Worm (Caenorhabditis elegans) whole organism, L4/young adult: ENCODE data around the gene clc-13.

Experiments
- dao-5 ChIP-seq: sonication (generic microtip); optimal IDR thresholded peaks from 2 replicates; lab custom pipeline; 2016; ENCODE audit warnings: missing genotype, missing genetic modification characterization, moderate library complexity, missing compliant biosample characterization
- him-1 ChIP-seq: sonication (generic microtip); optimal IDR thresholded peaks from 2 replicates; lab custom pipeline; 2016; ENCODE audit warnings: missing genotype, missing genetic modification reagents, missing genetic modification characterization, missing compliant biosample characterization

ce11 chrV:16965655-16966054 lies 48.6 kb upstream of the clc-13 start, which contains the start of gene efl-1:
- TF ChIP-seq dao-5, result no peak
- no peak for TF ChIP-seq him-1 (tag; lab: Kevin White, UChicago)
